Fruit fly (Drosophila melanogaster): ENCODE data around the gene CG11722.

CG11722 gene

dm6 chr3R:10087206-10087927 is 42.0 kb upstream of the CG11722 start (continued):
- TF ChIP-seq stwl (tag; optimal IDR thresholded peaks at IDR 0.05) (no peak), Sox100B (GFP tag; optimal IDR thresholded peaks at IDR 0.05) (peak; percentile 20), CG4730 (GFP tag; IDR thresholded peaks at IDR 0.05) (peak; percentile 45; the same call in 1 of the 2 replicates), CG31441 (GFP tag; IDR thresholded peaks at IDR 0.05) (peak; percentile 58), grn (GFP tag; optimal IDR thresholded peaks at IDR 0.05) (no peak), h (optimal IDR thresholded peaks at IDR 0.05) (no peak), sc (optimal IDR thresholded peaks at IDR 0.05) (no peak), sc (GFP tag; optimal IDR thresholded peaks at IDR 0.05) (no peak), CG3726 (GFP tag; IDR thresholded peaks at IDR 0.05) (0 out of 3 replicates have a peak, but pooled peaks have one; percentile 50), bbx (GFP tag; IDR thresholded peaks at IDR 0.05; ENCODE audit: partially characterized antibody) (no peak), Spps (tag; optimal IDR thresholded peaks at IDR 0.05) (no peak), Ptx1 (GFP tag; IDR thresholded peaks at IDR 0.05) (peak; percentile 75), CG18476 (GFP tag; optimal IDR thresholded peaks at IDR 0.05) (no peak), CG10209 (GFP tag; optimal IDR thresholded peaks at IDR 0.05) (peak; percentile 69), Abd-B (GFP tag; optimal IDR thresholded peaks at IDR 0.05) (peak; percentile 61), repo (GFP tag; optimal IDR thresholded peaks at IDR 0.05) (peak; percentile 49), CG34422 (GFP tag; IDR thresholded peaks at IDR 0.05) (peak; percentile 80; the same call in 2 of the 3 replicates), inv (GFP tag; IDR thresholded peaks at IDR 0.05; ENCODE audit: partially characterized antibody) (no peak), toy (GFP tag; IDR thresholded peaks at IDR 0.05) (peak; percentile 37; the same call in 1 of the 2 replicates), Dll (GFP tag; IDR thresholded peaks at IDR 0.05; ENCODE audit: partially characterized antibody) (no peak), CG6272 (GFP tag; IDR thresholded peaks at IDR 0.05) (0 out of 2 replicates have a peak, but pooled peaks have one; percentile 33), br (optimal IDR thresholded peaks at IDR 0.05) (no peak), tin (GFP tag; optimal IDR thresholded peaks at IDR 0.05) (peak; percentile 65), danr (GFP tag; IDR thresholded peaks at IDR 0.05) (0 out of 2 replicates have a peak, but pooled peaks have one; percentile 9), dmrt99B (tag; optimal IDR thresholded peaks at IDR 0.05) (peak; percentile 68), CG10959 (GFP tag; IDR thresholded peaks at IDR 0.05) (no peak), oc (tag; optimal IDR thresholded peaks at IDR 0.05) (no peak), phol (tag; optimal IDR thresholded peaks at IDR 0.05) (peak; percentile 73), Xbp1 (GFP tag; optimal IDR thresholded peaks at IDR 0.05) (peak; percentile 76), Camta (GFP tag; optimal IDR thresholded peaks at IDR 0.05) (peak; percentile 73), lab (GFP tag; optimal IDR thresholded peaks at IDR 0.05) (peak; percentile 79), unc-4 (GFP tag; IDR thresholded peaks at IDR 0.05; ENCODE audit: partially characterized antibody) (0 out of 2 replicates have a peak, but pooled peaks have one; percentile 23), CG17385 (GFP tag; optimal IDR thresholded peaks at IDR 0.05) (peak; percentile 52), CG12769 (tag; optimal IDR thresholded peaks at IDR 0.05) (peak; percentile 34), ab (GFP tag; optimal IDR thresholded peaks at IDR 0.05) (peak; percentile 59), D19A (tag; optimal IDR thresholded peaks at IDR 0.05) (no peak), psq (GFP tag; optimal IDR thresholded peaks at IDR 0.05) (peak; percentile 80), ase (GFP tag; IDR thresholded peaks at IDR 0.05) (peak; percentile 64; the same call in 1 of the 3 replicates), sim (GFP tag; IDR thresholded peaks at IDR 0.05) (no peak), en (GFP tag; optimal IDR thresholded peaks at IDR 0.05) (no peak), Stat92E (GFP tag; optimal IDR thresholded peaks at IDR 0.05) (no peak), CG7963 (GFP tag; IDR thresholded peaks at IDR 0.05; ENCODE audit: partially characterized antibody) (no peak), CG13775 (GFP tag; optimal IDR thresholded peaks at IDR 0.05) (peak; percentile 49), sob (GFP tag; IDR thresholded peaks at IDR 0.05) (peak; percentile 55; the same call in 1 of the 2 replicates), MESR4 (GFP tag; optimal IDR thresholded peaks at IDR 0.05) (no peak), cas (GFP tag; IDR thresholded peaks at IDR 0.05) (no peak), CG15696 (tag; optimal IDR thresholded peaks at IDR 0.05) (no peak), CG7786 (GFP tag; optimal IDR thresholded peaks at IDR 0.05) (peak; percentile 61), Hmr (GFP tag; optimal IDR thresholded peaks at IDR 0.05) (peak; percentile 71)

Measured in whole organism, embryonic.